Fruit fly (Drosophila melanogaster): ENCODE results near the gene Pyroxd1.

- TF ChIP-seq Jra (GFP tag; optimal IDR thresholded peaks at IDR 0.05) (peak; percentile 86), sage (GFP tag; optimal IDR thresholded peaks at IDR 0.05) (peak; percentile 97), sv (GFP tag; optimal IDR thresholded peaks at IDR 0.05) (peak; percentile 84), usp (GFP tag; optimal IDR thresholded peaks at IDR 0.05) (no peak), pan (optimal IDR thresholded peaks at IDR 0.05) (no peak), psq (GFP tag; optimal IDR thresholded peaks at IDR 0.05) (peak; percentile 96), jim (GFP tag; optimal IDR thresholded peaks at IDR 0.05) (peak; percentile 46)
Observed at dm6 chr2L:20084785-20085555, 6.3 kb upstream of the Pyroxd1 start, which contains the start of gene fok.

Data from whole organism, wandering third instar larva.